Fruit fly (Drosophila melanogaster): Measurements from ENCODE around the gene CG9588.

The CG9588 gene

dm6 chr3R:13724029-13724638, 47.7 kb upstream of the CG9588 start (continued):
- TF ChIP-seq kni (GFP tag; optimal IDR thresholded peaks at IDR 0.05) = peak; percentile 67
- TF ChIP-seq CG17186 (GFP tag; optimal IDR thresholded peaks at IDR 0.05) = no peak
- no peak for TF ChIP-seq dpn (GFP tag; optimal IDR thresholded peaks at IDR 0.05)
- TF ChIP-seq ttk (GFP tag; IDR thresholded peaks at IDR 0.05) = no peak
- peak; percentile 46 for TF ChIP-seq ac (GFP tag; optimal IDR thresholded peaks at IDR 0.05)
- TF ChIP-seq CG4707 (GFP tag; optimal IDR thresholded peaks at IDR 0.05) = no peak
- peak in 1 of 2 experiments; percentile 51 for TF ChIP-seq Hr78 (GFP tag; optimal IDR thresholded peaks at IDR 0.05)
- TF ChIP-seq CG11247 (GFP tag; IDR thresholded peaks at IDR 0.05) = no peak
- peak; percentile 98 for TF ChIP-seq pros (GFP tag; optimal IDR thresholded peaks at IDR 0.05)
- no peak for TF ChIP-seq CG30020 (tag; optimal IDR thresholded peaks at IDR 0.05)
- no peak for TF ChIP-seq CG16815 (GFP tag; optimal IDR thresholded peaks at IDR 0.05)
- no peak for TF ChIP-seq Dll (GFP tag; IDR thresholded peaks at IDR 0.05; ENCODE audit: partially characterized antibody)
- no peak for TF ChIP-seq CG1233 (GFP tag; optimal IDR thresholded peaks at IDR 0.05)
- peak; percentile 79 for TF ChIP-seq grn (GFP tag; optimal IDR thresholded peaks at IDR 0.05)
- no peak for TF ChIP-seq CG13123 (GFP tag; optimal IDR thresholded peaks at IDR 0.05)
- no peak for TF ChIP-seq CG8281 (tag; optimal IDR thresholded peaks at IDR 0.05)
- no peak for TF ChIP-seq eve (GFP tag; optimal IDR thresholded peaks at IDR 0.05)
- no peak for TF ChIP-seq CG3065 (GFP tag; optimal IDR thresholded peaks at IDR 0.05)
- no peak for TF ChIP-seq CG13287 (GFP tag; IDR thresholded peaks at IDR 0.05; ENCODE audit: partially characterized antibody)
- no peak for TF ChIP-seq CG2129 (GFP tag; IDR thresholded peaks at IDR 0.05; ENCODE audit: partially characterized antibody)
- no peak for TF ChIP-seq CG10462 (GFP tag; optimal IDR thresholded peaks at IDR 0.05)
- no peak for TF ChIP-seq zfh2 (GFP tag; optimal IDR thresholded peaks at IDR 0.05)
- no peak for TF ChIP-seq chn (GFP tag; optimal IDR thresholded peaks at IDR 0.05)

- TF ChIP-seq CG14667 (GFP tag; IDR thresholded peaks at IDR 0.05) (no peak), Pdp1 (GFP tag; optimal IDR thresholded peaks at IDR 0.05) (no peak), CG8388 (GFP tag; optimal IDR thresholded peaks at IDR 0.05) (no peak), CG3838 (GFP tag; optimal IDR thresholded peaks at IDR 0.05) (no peak), CG6813 (GFP tag; optimal IDR thresholded peaks at IDR 0.05) (no peak), fd102C (GFP tag; optimal IDR thresholded peaks at IDR 0.05) (no peak)
Measured at dm6 chr3R:13722451-13722850, 46.0 kb upstream of the CG9588 start.

dm6 chr3R:13721998-13722397, 45.5 kb upstream of the CG9588 start:
- peak in 1 of 2 experiments; percentile 91 for TF ChIP-seq Pdp1 (GFP tag; optimal IDR thresholded peaks at IDR 0.05)
- no peak for TF ChIP-seq CG10979 (tag; optimal IDR thresholded peaks at IDR 0.05)

dm6 chr3R:13720798-13721197, 44.3 kb upstream of the CG9588 start:
- peak; percentile 77 for TF ChIP-seq CG17829 (tag; optimal IDR thresholded peaks at IDR 0.05)
- TF ChIP-seq D (optimal IDR thresholded peaks at IDR 0.05) = no peak
- no peak for TF ChIP-seq D (GFP tag; optimal IDR thresholded peaks at IDR 0.05)
- 0 out of 2 replicates have a peak, but pooled peaks have one; percentile 12 for TF ChIP-seq CG10959 (GFP tag; IDR thresholded peaks at IDR 0.05)
